Worm (Caenorhabditis elegans): ENCODE data around the gene sma-10.

Gene sma-10

ce11 chrIV:273299-273698 is 921 bp upstream of the sma-10 start, which contains the start of gene srh-282:
Gene srh-282, minus strand, starts transcription at chrIV:273399.
- no peak for TF ChIP-seq ceh-83 (GFP tag; optimal IDR thresholded peaks at IDR 0.05)
- no peak for TF ChIP-seq unc-120 (tag; optimal IDR thresholded peaks at IDR 0.05; ENCODE audit: poor library complexity, severe bottlenecking)
- TF ChIP-seq cnd-1 (tag; optimal IDR thresholded peaks at IDR 0.05), result no peak
- no peak for TF ChIP-seq drap-1 (GFP tag; optimal IDR thresholded peaks at IDR 0.05)
- no peak for TF ChIP-seq pha-4 (tag; optimal IDR thresholded peaks at IDR 0.05)
- TF ChIP-seq hlh-1 (tag; optimal IDR thresholded peaks at IDR 0.05), result no peak
- no peak for TF ChIP-seq ceh-39 (tag; optimal IDR thresholded peaks at IDR 0.05)
- TF ChIP-seq lin-32 (GFP tag; optimal IDR thresholded peaks at IDR 0.05), result no peak
- TF ChIP-seq unc-62 (GFP tag; optimal IDR thresholded peaks at IDR 0.05), result no peak
- TF ChIP-seq nhr-76 (tag; optimal IDR thresholded peaks at IDR 0.05), result no peak
- TF ChIP-seq snpc-4 (tag; optimal IDR thresholded peaks at IDR 0.05), result no peak
- no peak for TF ChIP-seq bed-3 (GFP tag; optimal IDR thresholded peaks at IDR 0.05)
- TF ChIP-seq M03D4.4 (tag; optimal IDR thresholded peaks at IDR 0.05), result no peak
- no peak for TF ChIP-seq nhr-28 (tag; optimal IDR thresholded peaks at IDR 0.05)
- TF ChIP-seq unc-39 (tag; optimal IDR thresholded peaks at IDR 0.05), result no peak
- no peak for TF ChIP-seq mls-2 (tag; optimal IDR thresholded peaks at IDR 0.05)
- no peak for TF ChIP-seq ces-1 (GFP tag; optimal IDR thresholded peaks at IDR 0.05)
- TF ChIP-seq elt-1 (tag; optimal IDR thresholded peaks at IDR 0.05; ENCODE audit: borderline replicate concordance, insufficient read depth), result no peak
- TF ChIP-seq blmp-1 (tag; optimal IDR thresholded peaks at IDR 0.05), result no peak

DNA sequence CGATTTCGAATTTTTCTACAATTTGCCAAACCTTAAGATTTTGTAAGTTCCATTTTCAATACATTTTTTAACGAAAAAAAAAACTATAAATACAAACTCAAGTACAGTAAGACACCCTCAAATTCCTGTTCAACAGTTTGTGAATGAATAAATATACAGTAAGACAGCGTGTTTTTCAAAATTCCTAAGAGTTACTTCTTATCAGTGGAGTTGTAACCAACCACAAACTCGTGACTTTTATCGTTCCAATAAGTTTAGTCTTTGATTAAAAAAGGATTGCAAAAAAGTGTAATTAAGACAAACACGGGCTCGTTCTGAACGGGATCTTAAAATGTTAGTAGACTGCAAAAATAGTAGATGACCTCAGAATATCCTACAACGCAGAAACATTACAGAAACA is 926 bp downstream of the sma-10 start:
- no peak for TF ChIP-seq nhr-28 (tag; optimal IDR thresholded peaks at IDR 0.05)
- TF ChIP-seq ceh-39 (tag; optimal IDR thresholded peaks at IDR 0.05), result no peak
- no peak for TF ChIP-seq elt-1 (tag; optimal IDR thresholded peaks at IDR 0.05; ENCODE audit: borderline replicate concordance, insufficient read depth)
- TF ChIP-seq tbx-8 (GFP tag; optimal IDR thresholded peaks at IDR 0.05), result no peak
- no peak for TF ChIP-seq nhr-2 (tag; optimal IDR thresholded peaks at IDR 0.05)
- no peak for TF ChIP-seq lin-13 (tag; optimal IDR thresholded peaks at IDR 0.05)
- no peak for TF ChIP-seq unc-120 (tag; optimal IDR thresholded peaks at IDR 0.05; ENCODE audit: poor library complexity, severe bottlenecking)

- TF ChIP-seq bed-3 (GFP tag; optimal IDR thresholded peaks at IDR 0.05), result no peak
Observed at ce11 chrIV:278284-278683, 4.1 kb downstream of the sma-10 start.

DNA sequence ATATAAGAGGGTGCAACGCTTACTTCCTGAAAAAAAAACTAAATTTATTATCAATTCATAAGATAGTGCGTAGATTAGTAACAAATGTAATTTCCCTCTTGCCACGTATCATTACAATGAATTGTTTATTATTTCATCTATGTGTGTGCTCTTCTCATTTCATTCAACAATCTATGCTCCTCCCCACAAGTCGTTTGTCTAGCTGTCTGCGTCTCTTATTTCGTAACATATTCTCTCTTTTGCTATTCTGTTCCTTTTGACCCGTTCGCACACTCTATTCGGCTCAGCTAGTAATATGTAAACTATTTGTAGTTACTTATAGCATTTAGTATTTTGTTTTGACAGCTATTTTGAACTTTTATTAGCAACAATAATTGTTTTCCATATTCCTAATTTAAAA is 7.8 kb downstream of the sma-10 start:
- TF ChIP-seq unc-120 (tag; optimal IDR thresholded peaks at IDR 0.05; ENCODE audit: poor library complexity, severe bottlenecking) (peak; percentile 56), ces-1 (GFP tag; optimal IDR thresholded peaks at IDR 0.05) (peak; percentile 14), flh-1 (GFP tag; optimal IDR thresholded peaks at IDR 0.05) (no peak)

DNA sequence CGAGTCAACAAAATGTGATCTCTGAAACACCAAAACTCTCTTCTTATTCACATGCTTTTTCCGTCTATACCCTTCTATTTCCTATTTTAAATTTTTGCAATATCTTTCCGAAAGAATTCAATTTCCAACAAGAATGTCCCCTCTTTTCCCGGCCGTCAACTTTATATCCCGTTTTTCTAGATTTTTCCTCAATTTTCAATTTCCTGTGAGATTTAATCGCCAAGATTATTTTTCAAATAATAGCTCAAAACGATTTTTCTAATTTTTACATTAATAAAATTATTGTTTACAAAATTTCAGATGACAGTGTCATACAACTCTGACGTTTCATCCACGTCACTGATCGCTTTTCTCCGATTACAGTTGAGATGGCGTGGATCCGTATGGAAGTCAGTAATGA is 9.1 kb downstream of the sma-10 start, which contains the start of gene best-19:
Gene best-19 (plus strand): TSS at position 301 of the 400 bp plus-strand sequence.
- TF ChIP-seq ztf-11 (tag; optimal IDR thresholded peaks at IDR 0.05) (no peak), bed-3 (GFP tag; optimal IDR thresholded peaks at IDR 0.05) (no peak), elt-1 (tag; optimal IDR thresholded peaks at IDR 0.05; ENCODE audit: borderline replicate concordance, insufficient read depth) (no peak), hlh-1 (tag; optimal IDR thresholded peaks at IDR 0.05) (no peak), snpc-4 (tag; optimal IDR thresholded peaks at IDR 0.05) (no peak), nhr-76 (tag; optimal IDR thresholded peaks at IDR 0.05) (no peak), M03D4.4 (tag; optimal IDR thresholded peaks at IDR 0.05) (no peak), pha-4 (tag; optimal IDR thresholded peaks at IDR 0.05) (no peak), unc-39 (tag; optimal IDR thresholded peaks at IDR 0.05) (no peak), mab-5 (tag; optimal IDR thresholded peaks at IDR 0.05) (no peak), tbx-8 (GFP tag; optimal IDR thresholded peaks at IDR 0.05) (no peak)

DNA sequence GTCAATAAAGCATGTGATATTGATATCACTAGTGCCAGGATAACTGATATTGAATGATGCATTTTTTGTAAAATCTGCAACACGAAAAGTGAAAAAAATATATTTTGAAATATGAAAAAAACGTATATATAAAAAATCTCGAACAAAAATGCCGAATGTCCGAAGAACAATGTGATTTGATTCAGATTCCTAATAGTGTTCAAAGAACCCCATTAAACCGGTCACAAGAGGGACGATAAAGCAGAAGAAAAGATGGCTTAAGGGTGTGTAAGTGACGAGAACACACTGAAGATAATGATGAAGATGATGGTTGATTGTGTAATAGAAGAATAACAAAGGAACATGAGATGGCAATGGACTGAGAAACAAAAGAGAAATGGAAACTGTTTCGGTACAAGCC is 13.8 kb downstream of the sma-10 start, which contains the start of gene T21D12.14:
Gene T21D12.14 (minus strand): TSS at position 101 of the 400 bp plus-strand sequence.
- TF ChIP-seq blmp-1 (tag; optimal IDR thresholded peaks at IDR 0.05) (no peak), elt-1 (tag; optimal IDR thresholded peaks at IDR 0.05; ENCODE audit: borderline replicate concordance, insufficient read depth) (no peak), mls-2 (tag; optimal IDR thresholded peaks at IDR 0.05) (no peak), lin-13 (tag; optimal IDR thresholded peaks at IDR 0.05) (no peak), M03D4.4 (tag; optimal IDR thresholded peaks at IDR 0.05) (no peak), zip-8 (tag; optimal IDR thresholded peaks at IDR 0.05) (no peak), elt-3 (tag; optimal IDR thresholded peaks at IDR 0.05) (no peak), ztf-11 (tag; optimal IDR thresholded peaks at IDR 0.05) (no peak), nhr-76 (tag; optimal IDR thresholded peaks at IDR 0.05) (no peak), ceh-39 (tag; optimal IDR thresholded peaks at IDR 0.05) (no peak)

Data from whole organism, mixed stage, embryonic.